Worm (Caenorhabditis elegans): Measurements from ENCODE around the gene T05B9.2.
A peak's percentile ranks its signal among the peaks of the same experiment; 100 is the strongest.

DNA sequence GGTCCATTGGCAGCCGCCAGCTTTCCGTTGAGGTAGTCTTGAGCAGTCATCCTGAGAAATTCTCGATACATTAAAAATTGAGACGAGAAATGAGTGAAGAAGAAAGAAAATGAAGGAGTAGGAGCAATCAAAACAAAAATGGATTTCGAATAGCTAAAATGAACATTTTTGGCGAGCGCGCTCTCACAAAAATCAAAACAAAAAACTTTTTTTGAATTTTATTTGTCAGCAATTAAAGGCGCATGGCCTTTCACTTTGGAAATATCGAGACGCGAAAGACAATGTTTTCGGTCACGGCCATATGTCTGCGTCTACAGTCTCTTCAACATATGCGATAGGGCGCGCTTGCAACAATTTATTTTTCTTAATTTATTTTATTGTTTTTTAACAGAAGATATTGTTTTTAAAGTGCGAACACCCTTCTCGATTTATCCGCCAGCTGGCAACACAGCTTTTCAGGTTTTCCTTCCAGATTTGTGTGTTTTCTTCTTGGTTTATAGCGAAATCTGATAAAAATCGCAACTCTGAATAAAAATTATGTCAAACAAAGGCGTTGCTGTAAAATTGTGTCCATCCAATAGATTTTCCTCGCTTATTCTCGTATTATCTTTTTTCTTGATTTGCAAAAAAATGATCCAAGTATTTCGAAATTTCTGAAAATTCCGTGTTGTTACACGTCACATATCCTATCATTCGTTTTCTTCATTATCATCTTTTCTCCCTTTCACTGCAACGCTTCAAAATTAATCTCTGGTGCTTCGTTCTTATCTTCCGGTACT is 16.6 kb upstream of the T05B9.2 start, which contains the start of the genes rpn-9 and T06D8.9:
- TF ChIP-seq elt-2 (tag; optimal IDR thresholded peaks at IDR 0.05) (peak; percentile 53), ama-1 (optimal IDR thresholded peaks at IDR 0.05) (peak; percentile 44), elt-3 (tag; optimal IDR thresholded peaks at IDR 0.05) (no peak), zag-1 (tag; optimal IDR thresholded peaks at IDR 0.05) (no peak), ztf-4 (tag; optimal IDR thresholded peaks at IDR 0.05) (no peak), mdl-1 (tag; optimal IDR thresholded peaks at IDR 0.05) (no peak), nhr-237 (tag; optimal IDR thresholded peaks at IDR 0.05) (no peak), snpc-4 (tag; optimal IDR thresholded peaks at IDR 0.05) (peak; percentile 90)
